Worm (Caenorhabditis elegans): Measurements from ENCODE around the gene B0303.14.

DNA sequence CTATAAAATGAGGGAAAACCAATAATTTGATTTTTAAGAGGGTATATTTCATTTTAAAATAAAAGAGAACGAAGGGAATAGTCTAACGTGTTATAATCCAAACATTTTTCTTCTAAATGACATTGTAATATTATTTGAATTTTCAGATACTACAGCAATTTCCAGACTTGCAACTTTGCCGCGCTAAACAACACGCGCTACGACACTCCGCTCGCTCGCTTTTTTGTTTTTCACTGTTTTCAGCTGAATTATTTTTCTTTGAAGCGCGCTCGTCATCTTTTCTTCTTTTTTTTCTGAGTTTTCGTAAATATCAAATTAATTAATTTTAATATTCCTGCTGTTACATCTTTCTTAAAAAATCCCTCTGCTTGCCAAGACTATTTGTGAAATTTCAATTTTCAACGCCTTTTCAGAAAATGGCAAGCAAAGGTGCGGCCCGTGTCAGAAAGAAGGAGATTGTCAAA, 1.3 kb upstream of the B0303.14 start, which contains the start of gene mrpl-11:
- TF ChIP-seq T22C8.4 (GFP tag; IDR thresholded peaks at IDR 0.05) (no peak), ztf-29 (GFP tag; IDR thresholded peaks at IDR 0.05) (no peak), ref-1 (GFP tag; conservative IDR thresholded peaks at IDR 0.05) (no peak), flt-1 (GFP tag; IDR thresholded peaks at IDR 0.05) (no peak), cog-1 (tag; optimal IDR thresholded peaks at IDR 0.05) (no peak), tab-1 (GFP tag; IDR thresholded peaks at IDR 0.05) (no peak)
